Fruit fly (Drosophila melanogaster): Measurements from ENCODE around the gene Hel89B.

Gene Hel89B

DNA sequence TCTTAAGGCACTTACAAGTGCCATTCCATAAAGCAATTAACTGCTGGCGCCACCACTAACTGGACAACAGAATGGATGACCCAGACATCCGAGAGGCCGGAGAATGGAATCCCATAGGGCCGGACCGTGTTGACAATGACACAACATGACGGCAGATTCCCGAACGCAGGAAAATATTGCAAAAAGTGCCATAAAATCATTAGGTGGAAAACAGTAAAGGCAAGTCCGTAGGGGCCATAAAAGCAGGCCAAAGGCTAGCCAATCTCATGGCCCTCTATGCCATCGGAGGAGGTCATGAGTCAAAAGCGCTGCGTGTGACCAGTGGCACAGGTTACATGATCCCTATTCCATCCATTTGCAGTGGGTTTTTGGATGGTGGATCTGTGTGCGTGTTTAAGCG lies 55.6 kb downstream of the Hel89B start (continued):
- TF ChIP-seq bab2 (GFP tag; optimal IDR thresholded peaks at IDR 0.05): no peak

DNA sequence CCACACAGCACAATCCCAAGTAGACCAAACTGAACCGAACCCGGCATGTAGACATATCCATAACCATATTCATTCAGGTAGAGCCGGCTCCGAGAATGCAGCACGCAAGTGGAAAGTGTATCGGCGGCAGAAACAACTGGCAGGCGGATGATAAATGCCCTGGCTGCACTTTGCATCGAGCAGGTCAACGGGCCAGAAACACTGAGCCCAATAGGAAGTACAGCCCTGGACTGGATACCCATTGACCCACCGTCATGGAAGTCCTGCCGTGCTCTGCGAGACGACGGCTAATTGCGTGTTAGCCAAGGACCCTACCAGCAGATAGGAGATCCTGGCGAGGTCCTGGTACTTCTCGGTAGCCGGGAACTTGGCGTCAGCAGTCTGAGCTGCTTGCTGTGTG lies 56.5 kb downstream of the Hel89B start:
- TF ChIP-seq Lhr (GFP tag; optimal IDR thresholded peaks at IDR 0.05) (no peak), CG15479 (GFP tag; optimal IDR thresholded peaks at IDR 0.05) (peak; percentile 89), CG2120 (GFP tag; optimal IDR thresholded peaks at IDR 0.05) (no peak), GATAe (GFP tag; conservative IDR thresholded peaks at IDR 0.05) (no peak), CG10462 (GFP tag; optimal IDR thresholded peaks at IDR 0.05) (no peak), CG7556 (GFP tag; optimal IDR thresholded peaks at IDR 0.05) (no peak), zen (tag; optimal IDR thresholded peaks at IDR 0.05) (peak; percentile 87), CG12299 (tag; optimal IDR thresholded peaks at IDR 0.05) (no peak), sens (GFP tag) (peak; percentile 33), CG16815 (GFP tag; optimal IDR thresholded peaks at IDR 0.05) (no peak), chif (GFP tag; optimal IDR thresholded peaks at IDR 0.05) (no peak), CG3847 (GFP tag; IDR thresholded peaks at IDR 0.05) (no peak), Hey (tag; optimal IDR thresholded peaks at IDR 0.05) (no peak), Elba2 (GFP tag; optimal IDR thresholded peaks at IDR 0.05) (peak; percentile 88), tll (GFP tag; optimal IDR thresholded peaks at IDR 0.05) (no peak), insv (GFP tag; optimal IDR thresholded peaks at IDR 0.05) (peak in 1 of 2 experiments; percentile 18)

DNA sequence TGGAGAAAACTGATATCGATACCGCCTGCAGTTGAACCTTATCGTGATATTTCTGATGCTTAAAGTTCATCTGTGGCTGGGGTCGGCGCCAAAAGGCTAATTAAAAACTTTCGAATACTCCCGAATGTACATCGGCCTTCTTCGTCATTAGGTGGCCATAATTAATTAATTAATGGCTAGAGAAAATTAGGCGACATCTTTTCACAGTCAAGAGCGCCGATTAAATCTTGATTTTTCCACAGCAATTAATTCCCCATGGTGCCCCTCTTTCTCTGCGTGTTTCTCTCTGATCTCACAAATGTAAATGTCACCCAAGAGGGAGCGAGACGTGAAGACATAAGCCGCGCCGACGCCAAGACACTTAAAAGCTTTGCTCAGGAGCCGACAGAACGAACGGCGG lies 57.3 kb downstream of the Hel89B start:
- no peak for TF ChIP-seq nerfin-2 (GFP tag; IDR thresholded peaks at IDR 0.05; ENCODE audit: partially characterized antibody)
- no peak for TF ChIP-seq CG12104 (GFP tag; optimal IDR thresholded peaks at IDR 0.05)
- TF ChIP-seq ssp (GFP tag; IDR thresholded peaks at IDR 0.05): no peak
- TF ChIP-seq HmgZ (tag; optimal IDR thresholded peaks at IDR 0.05): no peak
- TF ChIP-seq HmgD (GFP tag; optimal IDR thresholded peaks at IDR 0.05): no peak
- no peak for TF ChIP-seq CG4404 (GFP tag; IDR thresholded peaks at IDR 0.05)
- TF ChIP-seq CG9817 (tag; optimal IDR thresholded peaks at IDR 0.05): no peak
- TF ChIP-seq Med (GFP tag): peak; percentile 7
- TF ChIP-seq da (GFP tag; optimal IDR thresholded peaks at IDR 0.05): no peak
- no peak for TF ChIP-seq CG42726 (GFP tag; IDR thresholded peaks at IDR 0.05; ENCODE audit: partially characterized antibody)
- TF ChIP-seq Dp (GFP tag; optimal IDR thresholded peaks at IDR 0.05): no peak
- no peak for TF ChIP-seq az2 (GFP tag; optimal IDR thresholded peaks at IDR 0.05)
- TF ChIP-seq Hr3 (GFP tag; optimal IDR thresholded peaks at IDR 0.05): no peak
- no peak for TF ChIP-seq repo (GFP tag; optimal IDR thresholded peaks at IDR 0.05)
- TF ChIP-seq gcm (GFP tag; optimal IDR thresholded peaks at IDR 0.05): no peak
- no peak for TF ChIP-seq gsb-n (tag; optimal IDR thresholded peaks at IDR 0.05)
- TF ChIP-seq sens (GFP tag): peak; percentile 51
- no peak for TF ChIP-seq exex (tag; optimal IDR thresholded peaks at IDR 0.05)
- no peak for TF ChIP-seq CG9797 (GFP tag; optimal IDR thresholded peaks at IDR 0.05)
- TF ChIP-seq pita (GFP tag; optimal IDR thresholded peaks at IDR 0.05): no peak
- peak; percentile 52 for TF ChIP-seq Awh (GFP tag; IDR thresholded peaks at IDR 0.05)
- no peak for TF ChIP-seq CG3838 (GFP tag; optimal IDR thresholded peaks at IDR 0.05)
- TF ChIP-seq CG7745 (tag; optimal IDR thresholded peaks at IDR 0.05): peak; percentile 68
